Fruit fly (Drosophila melanogaster): ENCODE results near the gene eIF4E1.

The eIF4E1 gene

dm6 chr3L:9399013-9399750, 3.1 kb downstream of the eIF4E1 start, which contains the start of gene CG4080 (continued):
- TF ChIP-seq OdsH (GFP tag; optimal IDR thresholded peaks at IDR 0.05) (peak; percentile 15), Abd-B (GFP tag; optimal IDR thresholded peaks at IDR 0.05) (no peak)

- TF ChIP-seq Rel (GFP tag; optimal IDR thresholded peaks at IDR 0.05) (no peak), Rel (tag; optimal IDR thresholded peaks at IDR 0.05) (peak; percentile 51), sage (GFP tag; optimal IDR thresholded peaks at IDR 0.05) (no peak), OdsH (GFP tag; optimal IDR thresholded peaks at IDR 0.05) (no peak), psq (GFP tag; optimal IDR thresholded peaks at IDR 0.05) (no peak), GATAd (GFP tag; optimal IDR thresholded peaks at IDR 0.05) (no peak), sv (GFP tag; optimal IDR thresholded peaks at IDR 0.05) (no peak), rgr (GFP tag; optimal IDR thresholded peaks at IDR 0.05) (no peak), dsf (GFP tag; optimal IDR thresholded peaks at IDR 0.05; ENCODE audit: borderline replicate concordance) (no peak), CrebA (GFP tag; optimal IDR thresholded peaks at IDR 0.05; ENCODE audit: borderline replicate concordance) (no peak), dl (GFP tag; optimal IDR thresholded peaks at IDR 0.05; ENCODE audit: insufficient read depth in 1 of 2, partially characterized antibody in 2 of 2) (no peak), foxo (GFP tag; optimal IDR thresholded peaks at IDR 0.05) (peak in 1 of 2 experiments; percentile 36), Dif (GFP tag; optimal IDR thresholded peaks at IDR 0.05; ENCODE audit: partially characterized antibody) (no peak), usp (GFP tag; optimal IDR thresholded peaks at IDR 0.05) (no peak)
These were observed 3.8 kb downstream of the eIF4E1 start for dm6 chr3L:9398435-9398981.

dm6 chr3L:9398028-9398427, 4.2 kb downstream of the eIF4E1 start:
- TF ChIP-seq Jra (GFP tag; optimal IDR thresholded peaks at IDR 0.05): no peak
- no peak for TF ChIP-seq Sp1 (GFP tag; optimal IDR thresholded peaks at IDR 0.05)
- no peak for TF ChIP-seq pan (optimal IDR thresholded peaks at IDR 0.05)
- TF ChIP-seq Rel (GFP tag; optimal IDR thresholded peaks at IDR 0.05): no peak
- TF ChIP-seq Rel (tag; optimal IDR thresholded peaks at IDR 0.05): peak; percentile 62
- no peak for TF ChIP-seq N (GFP tag; optimal IDR thresholded peaks at IDR 0.05)
- no peak for TF ChIP-seq Hr83 (GFP tag; optimal IDR thresholded peaks at IDR 0.05; ENCODE audit: poor library complexity, severe bottlenecking)
- TF ChIP-seq tai (GFP tag; optimal IDR thresholded peaks at IDR 0.05): peak; percentile 12
- TF ChIP-seq woc (GFP tag; optimal IDR thresholded peaks at IDR 0.05): peak; percentile 18
- no peak for TF ChIP-seq dmrt93B (GFP tag; optimal IDR thresholded peaks at IDR 0.05)

dm6 chr3L:9397156-9397555, 5.1 kb downstream of the eIF4E1 start:
- peak; percentile 19 for TF ChIP-seq Rel (GFP tag; optimal IDR thresholded peaks at IDR 0.05)
- peak; percentile 84 for TF ChIP-seq Rel (tag; optimal IDR thresholded peaks at IDR 0.05)
- TF ChIP-seq Sp1 (GFP tag; optimal IDR thresholded peaks at IDR 0.05): peak; percentile 38
- no peak for TF ChIP-seq dsf (GFP tag; optimal IDR thresholded peaks at IDR 0.05; ENCODE audit: borderline replicate concordance)
- TF ChIP-seq tai (GFP tag; optimal IDR thresholded peaks at IDR 0.05): peak; percentile 69
- TF ChIP-seq Jra (GFP tag; optimal IDR thresholded peaks at IDR 0.05): peak; percentile 38
- TF ChIP-seq GATAd (GFP tag; optimal IDR thresholded peaks at IDR 0.05): peak; percentile 8
- no peak for TF ChIP-seq psq (GFP tag; optimal IDR thresholded peaks at IDR 0.05)
- TF ChIP-seq Abd-B (GFP tag; optimal IDR thresholded peaks at IDR 0.05): no peak
- no peak for TF ChIP-seq Mio (GFP tag; optimal IDR thresholded peaks at IDR 0.05)
- peak; percentile 55 for TF ChIP-seq OdsH (GFP tag; optimal IDR thresholded peaks at IDR 0.05)
- TF ChIP-seq dl (GFP tag; optimal IDR thresholded peaks at IDR 0.05; ENCODE audit: insufficient read depth in 1 of 2, partially characterized antibody in 2 of 2): no peak
- peak; percentile 46 for TF ChIP-seq CG32264 (GFP tag; optimal IDR thresholded peaks at IDR 0.05)
- peak; percentile 75 for TF ChIP-seq h (GFP tag; optimal IDR thresholded peaks at IDR 0.05)
- TF ChIP-seq usp (GFP tag; optimal IDR thresholded peaks at IDR 0.05): no peak
- peak; percentile 43 for TF ChIP-seq br (GFP tag; optimal IDR thresholded peaks at IDR 0.05)
- no peak for TF ChIP-seq N (GFP tag; optimal IDR thresholded peaks at IDR 0.05)
- TF ChIP-seq brk (GFP tag; optimal IDR thresholded peaks at IDR 0.05): peak; percentile 23
- peak; percentile 20 for TF ChIP-seq fru (GFP tag; optimal IDR thresholded peaks at IDR 0.05)
- TF ChIP-seq Hr83 (GFP tag; optimal IDR thresholded peaks at IDR 0.05; ENCODE audit: poor library complexity, severe bottlenecking): peak; percentile 97
- peak; percentile 40 for TF ChIP-seq Hnf4 (GFP tag; optimal IDR thresholded peaks at IDR 0.05)
- no peak for TF ChIP-seq sv (GFP tag; optimal IDR thresholded peaks at IDR 0.05)
- TF ChIP-seq ey (GFP tag; optimal IDR thresholded peaks at IDR 0.05): peak; percentile 20
- no peak for TF ChIP-seq Myc (optimal IDR thresholded peaks at IDR 0.05)
- peak; percentile 68 for TF ChIP-seq rgr (GFP tag; optimal IDR thresholded peaks at IDR 0.05)
- peak in 1 of 2 experiments; percentile 51 for TF ChIP-seq foxo (GFP tag; optimal IDR thresholded peaks at IDR 0.05)
- peak; percentile 11 for TF ChIP-seq HLH106 (tag; optimal IDR thresholded peaks at IDR 0.05)
